Fruit fly (Drosophila melanogaster): ENCODE data around the gene CG10428.

CG10428 gene

dm6 chr2L:18921246-18921645, 27.4 kb upstream of the CG10428 start (continued):
- TF ChIP-seq CG10274 (GFP tag; optimal IDR thresholded peaks at IDR 0.05) (no peak), Ada2b (GFP tag; IDR thresholded peaks at IDR 0.05) (no peak), caup (GFP tag; optimal IDR thresholded peaks at IDR 0.05; ENCODE audit: severe bottlenecking) (no peak), CG17612 (GFP tag; IDR thresholded peaks at IDR 0.05) (no peak), CG11723 (GFP tag; optimal IDR thresholded peaks at IDR 0.05) (no peak), odd (GFP tag; optimal IDR thresholded peaks at IDR 0.05) (no peak), grn (GFP tag; optimal IDR thresholded peaks at IDR 0.05) (no peak), CG4854 (GFP tag; optimal IDR thresholded peaks at IDR 0.05) (peak; percentile 3), org-1 (GFP tag; optimal IDR thresholded peaks at IDR 0.05) (peak; percentile 17), CHES-1-like (GFP tag; optimal IDR thresholded peaks at IDR 0.05) (no peak), Rx (GFP tag; IDR thresholded peaks at IDR 0.05) (peak; percentile 35; the same call in 1 of the 2 replicates), CG13624 (GFP tag; optimal IDR thresholded peaks at IDR 0.05) (no peak), lola (GFP tag; optimal IDR thresholded peaks at IDR 0.05) (peak in 1 of 3 experiments; percentile 81), Xbp1 (GFP tag; optimal IDR thresholded peaks at IDR 0.05) (peak; percentile 54), mam (GFP tag; optimal IDR thresholded peaks at IDR 0.05) (no peak), CG11456 (GFP tag; IDR thresholded peaks at IDR 0.05) (0 out of 3 replicates have a peak, but pooled peaks have one; percentile 7), Ssrp (tag; optimal IDR thresholded peaks at IDR 0.05) (peak; percentile 47), nom (GFP tag; optimal IDR thresholded peaks at IDR 0.05) (no peak), twi (tag; optimal IDR thresholded peaks at IDR 0.05) (peak; percentile 32), pita (GFP tag; optimal IDR thresholded peaks at IDR 0.05) (no peak), luna (GFP tag; optimal IDR thresholded peaks at IDR 0.05) (no peak), Sox100B (GFP tag; optimal IDR thresholded peaks at IDR 0.05) (no peak), bab2 (GFP tag; optimal IDR thresholded peaks at IDR 0.05) (peak; percentile 47), HmgD (GFP tag; optimal IDR thresholded peaks at IDR 0.05) (no peak), E2f2 (GFP tag; IDR thresholded peaks at IDR 0.05) (no peak), abd-A (tag; optimal IDR thresholded peaks at IDR 0.05) (no peak), CG33213 (GFP tag; optimal IDR thresholded peaks at IDR 0.05) (peak; percentile 9), fd3F (GFP tag; optimal IDR thresholded peaks at IDR 0.05) (no peak), CG18262 (tag; optimal IDR thresholded peaks at IDR 0.05) (peak; percentile 79), Hey (tag; optimal IDR thresholded peaks at IDR 0.05) (no peak), ci (GFP tag; IDR thresholded peaks at IDR 0.05) (0 out of 3 replicates have a peak, but pooled peaks have one; percentile 31), CG17568 (GFP tag; optimal IDR thresholded peaks at IDR 0.05) (peak; percentile 21), sc (optimal IDR thresholded peaks at IDR 0.05) (no peak), sc (GFP tag; optimal IDR thresholded peaks at IDR 0.05) (peak; percentile 56), Dll (GFP tag; IDR thresholded peaks at IDR 0.05; ENCODE audit: partially characterized antibody) (no peak), CG3163 (GFP tag; optimal IDR thresholded peaks at IDR 0.05) (no peak), CG11560 (tag; IDR thresholded peaks at IDR 0.05) (no peak), CG17802 (tag; optimal IDR thresholded peaks at IDR 0.05) (no peak), CG10565 (GFP tag; optimal IDR thresholded peaks at IDR 0.05) (no peak), wdn (GFP tag; IDR thresholded peaks at IDR 0.05) (no peak), CkIIα-i1 (GFP tag; IDR thresholded peaks at IDR 0.05) (no peak), CG3281 (GFP tag; optimal IDR thresholded peaks at IDR 0.05) (no peak), Meics (GFP tag; optimal IDR thresholded peaks at IDR 0.05) (no peak), lov (optimal IDR thresholded peaks at IDR 0.05) (no peak), lov (GFP tag; IDR thresholded peaks at IDR 0.05) (0 out of 3 replicates have a peak, but pooled peaks have one; percentile 54), Ets65A (GFP tag) (peak; percentile 93), CG2120 (GFP tag; optimal IDR thresholded peaks at IDR 0.05) (no peak), gsb (GFP tag; IDR thresholded peaks at IDR 0.05) (no peak), mirr (GFP tag; optimal IDR thresholded peaks at IDR 0.05) (no peak), CG33557 (GFP tag; optimal IDR thresholded peaks at IDR 0.05) (peak; percentile 48), cwo (GFP tag; optimal IDR thresholded peaks at IDR 0.05) (no peak), CG17359 (tag; optimal IDR thresholded peaks at IDR 0.05) (peak; percentile 44)
